Worm (Caenorhabditis elegans): Measurements from ENCODE around the gene col-40.

col-40 gene

ce11 chrII:1132750-1133149, 26.0 kb upstream of the col-40 start:
- TF ChIP-seq nhr-76 (tag; optimal IDR thresholded peaks at IDR 0.05) (no peak), cnd-1 (tag; optimal IDR thresholded peaks at IDR 0.05) (no peak), snpc-4 (tag; optimal IDR thresholded peaks at IDR 0.05) (no peak), sem-2 (GFP tag; optimal IDR thresholded peaks at IDR 0.05) (no peak), unc-120 (tag; optimal IDR thresholded peaks at IDR 0.05; ENCODE audit: poor library complexity, severe bottlenecking) (no peak), unc-39 (tag; optimal IDR thresholded peaks at IDR 0.05) (no peak), ceh-83 (GFP tag; optimal IDR thresholded peaks at IDR 0.05) (no peak), flh-1 (GFP tag; optimal IDR thresholded peaks at IDR 0.05) (no peak), tbx-8 (GFP tag; optimal IDR thresholded peaks at IDR 0.05) (no peak), mls-2 (tag; optimal IDR thresholded peaks at IDR 0.05) (no peak), M03D4.4 (tag; optimal IDR thresholded peaks at IDR 0.05) (no peak), lin-32 (GFP tag; optimal IDR thresholded peaks at IDR 0.05) (no peak), ztf-11 (tag; optimal IDR thresholded peaks at IDR 0.05) (no peak), nhr-2 (tag; optimal IDR thresholded peaks at IDR 0.05) (no peak), lin-13 (tag; optimal IDR thresholded peaks at IDR 0.05) (no peak)

- no peak for TF ChIP-seq elt-1 (tag; optimal IDR thresholded peaks at IDR 0.05; ENCODE audit: borderline replicate concordance, insufficient read depth)
- no peak for TF ChIP-seq nhr-237 (tag; optimal IDR thresholded peaks at IDR 0.05)
- no peak for TF ChIP-seq pha-4 (tag; optimal IDR thresholded peaks at IDR 0.05)
- no peak for TF ChIP-seq mab-5 (tag; optimal IDR thresholded peaks at IDR 0.05)
- TF ChIP-seq snpc-4 (tag; optimal IDR thresholded peaks at IDR 0.05): no peak
- TF ChIP-seq elt-3 (tag; optimal IDR thresholded peaks at IDR 0.05): no peak
- no peak for TF ChIP-seq ceh-83 (GFP tag; optimal IDR thresholded peaks at IDR 0.05)
- no peak for TF ChIP-seq mls-2 (tag; optimal IDR thresholded peaks at IDR 0.05)
- TF ChIP-seq zip-8 (tag; optimal IDR thresholded peaks at IDR 0.05): no peak
- TF ChIP-seq lin-13 (tag; optimal IDR thresholded peaks at IDR 0.05): no peak
- TF ChIP-seq unc-39 (tag; optimal IDR thresholded peaks at IDR 0.05): no peak
Observed at ce11 chrII:1131821-1132220, 25.1 kb upstream of the col-40 start.

- TF ChIP-seq nhr-76 (tag; optimal IDR thresholded peaks at IDR 0.05) (no peak), nhr-237 (tag; optimal IDR thresholded peaks at IDR 0.05) (no peak)
Observed at ce11 chrII:1131367-1131766, 24.6 kb upstream of the col-40 start.

- TF ChIP-seq snpc-4 (tag; optimal IDR thresholded peaks at IDR 0.05): no peak
- no peak for TF ChIP-seq unc-39 (tag; optimal IDR thresholded peaks at IDR 0.05)
- no peak for TF ChIP-seq sptf-1 (tag; optimal IDR thresholded peaks at IDR 0.05)
- TF ChIP-seq unc-62 (GFP tag; optimal IDR thresholded peaks at IDR 0.05): no peak
- no peak for TF ChIP-seq elt-1 (tag; optimal IDR thresholded peaks at IDR 0.05; ENCODE audit: borderline replicate concordance, insufficient read depth)
- no peak for TF ChIP-seq tbx-8 (GFP tag; optimal IDR thresholded peaks at IDR 0.05)
- no peak for TF ChIP-seq lin-13 (tag; optimal IDR thresholded peaks at IDR 0.05)
- TF ChIP-seq ham-2 (GFP tag; optimal IDR thresholded peaks at IDR 0.05): no peak
- TF ChIP-seq flh-1 (GFP tag; optimal IDR thresholded peaks at IDR 0.05): no peak
Observed at ce11 chrII:1130241-1130640, 23.5 kb upstream of the col-40 start.

ce11 chrII:1127676-1128075, 20.9 kb upstream of the col-40 start, which contains the start of gene taf-6.1:
TSS of gene taf-6.1 (plus strand) at chrII:1127976.
- no peak for TF ChIP-seq ztf-11 (tag; optimal IDR thresholded peaks at IDR 0.05)
- no peak for TF ChIP-seq tbx-8 (GFP tag; optimal IDR thresholded peaks at IDR 0.05)
- TF ChIP-seq elt-1 (tag; optimal IDR thresholded peaks at IDR 0.05; ENCODE audit: borderline replicate concordance, insufficient read depth): no peak
- no peak for TF ChIP-seq drap-1 (GFP tag; optimal IDR thresholded peaks at IDR 0.05)
- no peak for TF ChIP-seq flh-1 (GFP tag; optimal IDR thresholded peaks at IDR 0.05)
- TF ChIP-seq nhr-28 (tag; optimal IDR thresholded peaks at IDR 0.05): no peak
- TF ChIP-seq unc-120 (tag; optimal IDR thresholded peaks at IDR 0.05; ENCODE audit: poor library complexity, severe bottlenecking): no peak
- no peak for TF ChIP-seq lin-13 (tag; optimal IDR thresholded peaks at IDR 0.05)
- no peak for TF ChIP-seq mab-5 (tag; optimal IDR thresholded peaks at IDR 0.05)
- no peak for TF ChIP-seq zip-8 (tag; optimal IDR thresholded peaks at IDR 0.05)
- no peak for TF ChIP-seq snpc-4 (tag; optimal IDR thresholded peaks at IDR 0.05)
- TF ChIP-seq nhr-76 (tag; optimal IDR thresholded peaks at IDR 0.05): no peak
- TF ChIP-seq ceh-39 (tag; optimal IDR thresholded peaks at IDR 0.05): no peak

- no peak for TF ChIP-seq M03D4.4 (tag; optimal IDR thresholded peaks at IDR 0.05)
- TF ChIP-seq ceh-39 (tag; optimal IDR thresholded peaks at IDR 0.05): no peak
- TF ChIP-seq elt-3 (tag; optimal IDR thresholded peaks at IDR 0.05): no peak
- TF ChIP-seq drap-1 (GFP tag; optimal IDR thresholded peaks at IDR 0.05): no peak
- no peak for TF ChIP-seq sptf-1 (tag; optimal IDR thresholded peaks at IDR 0.05)
- TF ChIP-seq bed-3 (GFP tag; optimal IDR thresholded peaks at IDR 0.05): no peak
- no peak for TF ChIP-seq unc-39 (tag; optimal IDR thresholded peaks at IDR 0.05)
Observed at ce11 chrII:1126472-1126871, 19.7 kb upstream of the col-40 start.
